Worm (Caenorhabditis elegans): ENCODE data around the gene clc-18.

DNA sequence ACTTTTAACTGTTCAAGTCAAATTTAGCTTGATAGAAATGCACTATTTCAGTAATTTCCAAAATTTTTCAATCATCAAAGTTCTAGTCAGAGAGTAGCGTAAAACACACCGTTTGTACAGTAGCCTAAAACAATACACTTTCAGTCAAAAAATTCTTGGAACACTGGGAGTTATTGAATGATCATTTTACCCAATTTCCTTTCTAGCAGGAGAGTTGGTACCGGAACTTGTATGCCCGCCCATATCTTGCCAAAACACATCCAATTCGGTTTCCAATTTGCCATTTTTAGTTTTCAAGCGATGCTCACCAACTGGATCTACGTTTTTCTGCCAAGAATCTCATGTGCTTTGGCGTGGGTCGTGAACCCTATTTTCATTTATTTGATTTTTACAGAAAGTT is 5.5 kb downstream of the clc-18 start, which contains the start of gene srj-39:
- TF ChIP-seq aly-2 (tag; optimal IDR thresholded peaks at IDR 0.05) = no peak
- TF ChIP-seq tbx-2 (tag; optimal IDR thresholded peaks at IDR 0.05) = no peak
- no peak for TF ChIP-seq lin-13 (GFP tag; optimal IDR thresholded peaks at IDR 0.05)
- TF ChIP-seq unc-86 (tag; optimal IDR thresholded peaks at IDR 0.05) = no peak
- no peak for TF ChIP-seq ama-1 (optimal IDR thresholded peaks at IDR 0.05)
- TF ChIP-seq hlh-17 (GFP tag; optimal IDR thresholded peaks at IDR 0.05; ENCODE audit: borderline replicate concordance) = no peak
- no peak for TF ChIP-seq ceh-90 (tag; optimal IDR thresholded peaks at IDR 0.05)
- no peak for TF ChIP-seq fkh-10 (GFP tag; optimal IDR thresholded peaks at IDR 0.05)
- TF ChIP-seq ceh-8 (GFP tag; optimal IDR thresholded peaks at IDR 0.05) = no peak
- TF ChIP-seq unc-98 (GFP tag; IDR thresholded peaks at IDR 0.05) = no peak
